Worm (Caenorhabditis elegans): ENCODE measurements around the gene cwp-3.

cwp-3 gene

ce11 chrV:4867535-4867934 lies 24.9 kb downstream of the cwp-3 start (continued):
- TF ChIP-seq pqm-1 (tag; optimal IDR thresholded peaks at IDR 0.05) (no peak), mep-1 (tag; optimal IDR thresholded peaks at IDR 0.05) (no peak), nhr-71 (tag; optimal IDR thresholded peaks at IDR 0.05) (peak; percentile 46), nhr-85 (tag) (no peak), C04F5.9 (tag; optimal IDR thresholded peaks at IDR 0.05) (no peak), lir-3 (tag; optimal IDR thresholded peaks at IDR 0.05; ENCODE audit: poor library complexity) (no peak), fkh-10 (GFP tag; optimal IDR thresholded peaks at IDR 0.05) (no peak), nhr-76 (tag; optimal IDR thresholded peaks at IDR 0.05) (no peak), ztf-4 (tag; optimal IDR thresholded peaks at IDR 0.05) (no peak), lin-14 (GFP tag; optimal IDR thresholded peaks at IDR 0.05) (peak; percentile 21), ceh-90 (tag; optimal IDR thresholded peaks at IDR 0.05) (no peak)

- TF ChIP-seq blmp-1 (tag; optimal IDR thresholded peaks at IDR 0.05): no peak
- peak; percentile 94 for TF ChIP-seq dsc-1 (tag; optimal IDR thresholded peaks at IDR 0.05)
- TF ChIP-seq sup-37 (GFP tag; optimal IDR thresholded peaks at IDR 0.05): no peak
- TF ChIP-seq vab-15 (tag; optimal IDR thresholded peaks at IDR 0.05): no peak
- no peak for TF ChIP-seq pag-3 (tag; optimal IDR thresholded peaks at IDR 0.05; ENCODE audit: borderline replicate concordance, insufficient read depth)
- no peak for TF ChIP-seq C04F5.9 (tag; optimal IDR thresholded peaks at IDR 0.05)
- no peak for TF ChIP-seq efl-3 (GFP tag; optimal IDR thresholded peaks at IDR 0.05)
- peak; percentile 77 for TF ChIP-seq fkh-4 (tag; optimal IDR thresholded peaks at IDR 0.05; ENCODE audit: borderline replicate concordance)
These were observed 26.1 kb downstream of the cwp-3 start for ce11 chrV:4868698-4869097.

ce11 chrV:4870627-4871026 lies 28.0 kb downstream of the cwp-3 start:
- TF ChIP-seq nhr-71 (tag; optimal IDR thresholded peaks at IDR 0.05) (peak; percentile 52), nhr-12 (tag; optimal IDR thresholded peaks at IDR 0.05) (no peak), nhr-47 (tag; optimal IDR thresholded peaks at IDR 0.05) (peak; percentile 49), egl-27 (tag; optimal IDR thresholded peaks at IDR 0.05) (no peak), unc-86 (tag; optimal IDR thresholded peaks at IDR 0.05) (no peak), ceh-82 (tag; optimal IDR thresholded peaks at IDR 0.05) (no peak), ztf-4 (tag; optimal IDR thresholded peaks at IDR 0.05) (no peak), Y116A8C.19 (tag; optimal IDR thresholded peaks at IDR 0.05; ENCODE audit: borderline replicate concordance) (no peak), swsn-7 (tag; optimal IDR thresholded peaks at IDR 0.05) (no peak), mab-9 (GFP tag; IDR thresholded peaks at IDR 0.05) (no peak), nhr-19 (GFP tag; conservative IDR thresholded peaks at IDR 0.05) (no peak), ceh-8 (GFP tag; optimal IDR thresholded peaks at IDR 0.05) (no peak), ceh-90 (tag; optimal IDR thresholded peaks at IDR 0.05) (no peak), lin-15B (tag; optimal IDR thresholded peaks at IDR 0.05) (no peak), nhr-90 (tag; optimal IDR thresholded peaks at IDR 0.05; ENCODE audit: poor library complexity) (no peak), zip-4 (GFP tag; optimal IDR thresholded peaks at IDR 0.05) (no peak), unc-30 (tag; optimal IDR thresholded peaks at IDR 0.05) (no peak), hlh-4 (tag; optimal IDR thresholded peaks at IDR 0.05) (peak; percentile 73), dsc-1 (tag; optimal IDR thresholded peaks at IDR 0.05) (no peak), lin-13 (GFP tag; optimal IDR thresholded peaks at IDR 0.05) (no peak), elt-3 (tag; optimal IDR thresholded peaks at IDR 0.05) (no peak), lin-14 (GFP tag; optimal IDR thresholded peaks at IDR 0.05) (peak; percentile 44), fkh-4 (tag; optimal IDR thresholded peaks at IDR 0.05; ENCODE audit: borderline replicate concordance) (no peak), fkh-10 (GFP tag; optimal IDR thresholded peaks at IDR 0.05) (no peak), lir-3 (tag; optimal IDR thresholded peaks at IDR 0.05; ENCODE audit: poor library complexity) (no peak), C34B4.2 (tag; optimal IDR thresholded peaks at IDR 0.05) (no peak), nhr-28 (tag; optimal IDR thresholded peaks at IDR 0.05) (no peak), dpl-1 (GFP tag; optimal IDR thresholded peaks at IDR 0.05) (no peak), tlp-1 (tag; optimal IDR thresholded peaks at IDR 0.05) (no peak), ztf-11 (tag; optimal IDR thresholded peaks at IDR 0.05) (no peak), alr-1 (tag; optimal IDR thresholded peaks at IDR 0.05; ENCODE audit: borderline replicate concordance) (no peak), nhr-20 (tag; optimal IDR thresholded peaks at IDR 0.05) (peak; percentile 11), ama-1 (optimal IDR thresholded peaks at IDR 0.05) (no peak), sox-4 (tag; optimal IDR thresholded peaks at IDR 0.05) (no peak), unc-98 (GFP tag; IDR thresholded peaks at IDR 0.05) (no peak), nhr-237 (tag; optimal IDR thresholded peaks at IDR 0.05) (no peak), mep-1 (tag; optimal IDR thresholded peaks at IDR 0.05) (no peak), ceh-63 (GFP tag; optimal IDR thresholded peaks at IDR 0.05) (no peak), isw-1 (GFP tag; IDR thresholded peaks at IDR 0.05) (no peak)

Data from whole organism, L1 larva.